Fruit fly (Drosophila melanogaster): ENCODE results near the gene ctrip.
A peak's percentile ranks its signal among the peaks of the same experiment; 100 is the strongest.

The ctrip gene

DNA sequence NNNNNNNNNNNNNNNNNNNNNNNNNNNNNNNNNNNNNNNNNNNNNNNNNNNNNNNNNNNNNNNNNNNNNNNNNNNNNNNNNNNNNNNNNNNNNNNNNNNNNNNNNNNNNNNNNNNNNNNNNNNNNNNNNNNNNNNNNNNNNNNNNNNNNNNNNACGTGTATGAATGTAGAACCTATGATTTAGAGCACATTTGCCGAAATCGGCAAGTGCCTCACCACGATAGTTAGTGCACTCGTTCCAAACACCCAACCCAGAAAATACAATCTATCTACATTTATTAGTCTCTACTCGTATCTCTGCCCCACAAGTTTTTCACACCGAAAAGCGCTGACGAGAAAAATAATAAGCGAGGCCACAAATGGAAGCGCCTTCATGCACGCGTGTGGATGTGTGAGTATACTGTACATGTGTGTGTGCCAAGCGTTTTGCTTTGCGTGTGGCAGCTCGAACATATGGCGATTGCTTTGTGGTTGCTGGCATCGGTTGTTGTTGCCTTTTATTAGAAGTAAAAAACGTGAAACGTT, 7.7 kb downstream of the ctrip start (continued):
- TF ChIP-seq dimm (GFP tag; IDR thresholded peaks at IDR 0.05) (no peak), CG43689 (GFP tag; IDR thresholded peaks at IDR 0.05) (no peak), CG2120 (GFP tag; optimal IDR thresholded peaks at IDR 0.05) (peak; percentile 34), CG17912 (GFP tag; optimal IDR thresholded peaks at IDR 0.05) (peak; percentile 19), trh (GFP tag; optimal IDR thresholded peaks at IDR 0.05) (no peak), Sry-δ (GFP tag; optimal IDR thresholded peaks at IDR 0.05) (no peak), nerfin-2 (GFP tag; IDR thresholded peaks at IDR 0.05; ENCODE audit: partially characterized antibody) (peak; percentile 38; the same call in 1 of the 2 replicates), row (GFP tag; IDR thresholded peaks at IDR 0.05) (peak; percentile 65), chm (GFP tag; IDR thresholded peaks at IDR 0.05) (0 out of 2 replicates have a peak, but pooled peaks have one; percentile 28), Xbp1 (GFP tag; optimal IDR thresholded peaks at IDR 0.05) (peak; percentile 10), CG32532 (GFP tag; IDR thresholded peaks at IDR 0.05) (0 out of 2 replicates have a peak, but pooled peaks have one; percentile 24), Rx (GFP tag; IDR thresholded peaks at IDR 0.05) (0 out of 2 replicates have a peak, but pooled peaks have one; percentile 6), slbo (GFP tag; IDR thresholded peaks at IDR 0.05) (peak; percentile 14), MTF-1 (GFP tag; optimal IDR thresholded peaks at IDR 0.05; ENCODE audit: borderline replicate concordance) (no peak), CG7745 (tag; optimal IDR thresholded peaks at IDR 0.05) (no peak), mirr (GFP tag; optimal IDR thresholded peaks at IDR 0.05) (peak; percentile 51), ham (GFP tag; IDR thresholded peaks at IDR 0.05) (no peak), Vsx1 (GFP tag; optimal IDR thresholded peaks at IDR 0.05) (peak; percentile 60), unpg (GFP tag; optimal IDR thresholded peaks at IDR 0.05) (peak; percentile 21), CG14050 (GFP tag; IDR thresholded peaks at IDR 0.05) (no peak), ttk (GFP tag; IDR thresholded peaks at IDR 0.05) (0 out of 2 replicates have a peak, but pooled peaks have one; percentile 12), lilli (GFP tag; optimal IDR thresholded peaks at IDR 0.05) (peak; percentile 3), Xrp1 (GFP tag; IDR thresholded peaks at IDR 0.05) (peak; percentile 48; the same call in 1 of the 2 replicates), CG7839 (tag; optimal IDR thresholded peaks at IDR 0.05) (peak; percentile 18), CG6689 (GFP tag; IDR thresholded peaks at IDR 0.05) (peak; percentile 34; the same call in 1 of the 2 replicates), BEAF-32 (GFP tag; optimal IDR thresholded peaks at IDR 0.05) (peak; percentile 66), CG9817 (tag; optimal IDR thresholded peaks at IDR 0.05) (peak; percentile 39), CG12071 (GFP tag; optimal IDR thresholded peaks at IDR 0.05) (no peak), CG2712 (tag; optimal IDR thresholded peaks at IDR 0.05) (peak; percentile 43), HmgZ (tag; optimal IDR thresholded peaks at IDR 0.05) (peak; percentile 4), chinmo (GFP tag; IDR thresholded peaks at IDR 0.05; ENCODE audit: partially characterized antibody) (peak; percentile 92; the same call in 3 of the 4 replicates), NfI (GFP tag; optimal IDR thresholded peaks at IDR 0.05) (peak; percentile 39), corto (GFP tag; optimal IDR thresholded peaks at IDR 0.05) (no peak), Med (GFP tag) (peak; percentile 80), CG6175 (GFP tag; IDR thresholded peaks at IDR 0.05) (peak; percentile 91), CG13287 (GFP tag; IDR thresholded peaks at IDR 0.05; ENCODE audit: partially characterized antibody) (peak; percentile 66; the same call in 1 of the 2 replicates), CG17385 (GFP tag; optimal IDR thresholded peaks at IDR 0.05) (peak; percentile 13), Ets65A (GFP tag) (peak; percentile 19), Rfx (GFP tag; IDR thresholded peaks at IDR 0.05) (peak; percentile 46), dysf (GFP tag; IDR thresholded peaks at IDR 0.05) (peak; percentile 24; the same call in 1 of the 3 replicates), CG2889 (GFP tag; IDR thresholded peaks at IDR 0.05) (0 out of 3 replicates have a peak, but pooled peaks have one; percentile 7), tin (GFP tag; optimal IDR thresholded peaks at IDR 0.05) (no peak), kah (GFP tag; optimal IDR thresholded peaks at IDR 0.05) (no peak)
